Worm (Caenorhabditis elegans) whole organism, young adult: Measurements from ENCODE around the gene srx-50.

Source experiments
- B0261.1 ChIP-seq: sonication (generic microtip); optimal IDR thresholded peaks from 2 replicates; lab custom pipeline; 2016; ENCODE audit warnings: mild to moderate bottlenecking, missing genetic modification characterization, moderate library complexity, missing compliant biosample characterization
- F23B12.7 ChIP-seq: sonication (generic microtip); optimal IDR thresholded peaks from 2 replicates; lab custom pipeline; 2017; ENCODE audit warnings: missing genetic modification characterization, mild to moderate bottlenecking, missing compliant biosample characterization, antibody characterized with exemption, moderate library complexity; ENCODE audit not compliant: insufficient read depth
- F33H1.4 ChIP-seq: fragments of 200-800 bp; sonication (Bioruptor generic); IDR thresholded peaks from 2 replicates; pipeline ENCODE4 v1.3.6; 2022; ENCODE audit warnings: missing genetic modification reagents, missing genetic modification characterization, missing compliant biosample characterization
- F37B4.10 ChIP-seq: fragments of 200-800 bp; sonication (Bioruptor generic); IDR thresholded peaks from 2 replicates; pipeline ENCODE4 v1.3.6; 2022; ENCODE audit warnings: missing genetic modification characterization, missing compliant biosample characterization
- F57A8.1 ChIP-seq: fragments of 200-800 bp; sonication (Bioruptor generic); optimal IDR thresholded peaks from 2 replicates; lab custom pipeline; 2018; ENCODE audit warnings: mild to moderate bottlenecking, missing genetic modification characterization, moderate library complexity, missing compliant biosample characterization
- K11D2.4 ChIP-seq: fragments of 200-800 bp; sonication (Bioruptor generic); IDR thresholded peaks from 2 replicates; pipeline ENCODE4 v1.3.6; 2022; ENCODE audit warnings: missing genetic modification reagents, missing genetic modification characterization, missing compliant biosample characterization
- Y53G8AR.9 ChIP-seq: fragments of 200-800 bp; sonication (Bioruptor generic); conservative IDR thresholded peaks from 2 replicates; pipeline ENCODE4 v1.3.6; 2022; ENCODE audit warnings: missing genetic modification reagents, missing genetic modification characterization, missing compliant biosample characterization
- Y79H2A.3 ChIP-seq: fragments of 200-800 bp; sonication (Bioruptor generic); conservative IDR thresholded peaks from 2 replicates; pipeline ENCODE4 v1.3.6; 2022; ENCODE audit warnings: missing genetic modification reagents, missing genetic modification characterization, missing compliant biosample characterization
- akir-1 ChIP-seq: fragments of 200-800 bp; sonication (Bioruptor generic); optimal IDR thresholded peaks from 2 replicates; lab custom pipeline; 2018; ENCODE audit warnings: mild to moderate bottlenecking, missing genetic modification characterization, moderate library complexity, missing compliant biosample characterization
- aptf-2 ChIP-seq: fragments of 200-800 bp; sonication (Bioruptor generic); conservative IDR thresholded peaks from 2 replicates; pipeline ENCODE4 v1.3.6; 2022; ENCODE audit warnings: missing genetic modification reagents, missing genetic modification characterization, missing compliant biosample characterization
- aptf-3 ChIP-seq: fragments of 200-800 bp; sonication (Bioruptor generic); IDR thresholded peaks from 2 replicates; pipeline ENCODE4 v1.3.6; 2022; ENCODE audit warnings: missing genetic modification characterization, missing compliant biosample characterization
- atf-7 ChIP-seq: sonication (generic microtip); optimal IDR thresholded peaks from 2 replicates; lab custom pipeline; 2017; ENCODE audit warnings: mild to moderate bottlenecking, missing genetic modification characterization, missing compliant biosample characterization
- athp-1 ChIP-seq: sonication (generic microtip); optimal IDR thresholded peaks from 2 replicates; lab custom pipeline; 2017; ENCODE audit warnings: mild to moderate bottlenecking, missing genetic modification characterization, missing compliant biosample characterization
- attf-5 ChIP-seq: fragments of 200-800 bp; sonication (Bioruptor generic); optimal IDR thresholded peaks from 2 replicates; lab custom pipeline; 2018; ENCODE audit warnings: mild to moderate bottlenecking, missing genetic modification characterization, missing compliant biosample characterization
- bed-1 ChIP-seq: fragments of 200-800 bp; sonication (Bioruptor generic); IDR thresholded peaks from 2 replicates; pipeline ENCODE4 v1.3.6; 2022; ENCODE audit warnings: missing genetic modification reagents, missing genetic modification characterization, missing compliant biosample characterization
- bed-2 ChIP-seq: fragments of 200-800 bp; sonication (Bioruptor generic); IDR thresholded peaks from 2 replicates; pipeline ENCODE4 v1.3.6; 2022; ENCODE audit warnings: missing genetic modification reagents, missing genetic modification characterization, missing compliant biosample characterization
- ccch-3 ChIP-seq: fragments of 200-800 bp; sonication (Bioruptor generic); optimal IDR thresholded peaks from 2 replicates; lab custom pipeline; 2018; ENCODE audit warnings: mild to moderate bottlenecking, missing genetic modification characterization, missing compliant biosample characterization
- cebp-1 ChIP-seq, 2 experiments: fragments of 200-800 bp in 1 of 2; sonication (Bioruptor generic) in 1 of 2; sonication (generic microtip) in 1 of 2; IDR thresholded peaks in 1 of 2; optimal IDR thresholded peaks in 1 of 2; 2 replicates each; pipeline versions ENCODE4 v1.3.6 to Lab custom; 2017 to 2022; ENCODE audit warnings: missing compliant biosample characterization in 2 of 2, missing genetic modification characterization in 2 of 2, mild to moderate bottlenecking in 1 of 2, missing genetic modification reagents in 1 of 2, moderate library complexity in 1 of 2
- cebp-2 ChIP-seq: fragments of 200-800 bp; sonication (Bioruptor generic); IDR thresholded peaks from 2 replicates; pipeline ENCODE4 v1.3.6; 2022; ENCODE audit warnings: missing genetic modification characterization, missing compliant biosample characterization
- ceh-27 ChIP-seq: fragments of 200-800 bp; sonication (Bioruptor generic); optimal IDR thresholded peaks from 2 replicates; lab custom pipeline; 2018; ENCODE audit warnings: mild to moderate bottlenecking, missing genetic modification characterization, moderate library complexity, missing compliant biosample characterization
- egl-44 ChIP-seq: fragments of 200-800 bp; sonication (Bioruptor generic); IDR thresholded peaks from 2 replicates; pipeline ENCODE4 v1.3.6; 2022; ENCODE audit warnings: missing genetic modification reagents, missing genetic modification characterization, missing compliant biosample characterization
- ekl-4 ChIP-seq: fragments of 200-800 bp; sonication (Bioruptor generic); IDR thresholded peaks from 2 replicates; pipeline ENCODE4 v1.3.6; 2022; ENCODE audit warnings: missing genetic modification reagents, missing genetic modification characterization, missing compliant biosample characterization
- hlh-12 ChIP-seq: sonication (generic microtip); optimal IDR thresholded peaks from 2 replicates; lab custom pipeline; 2016; ENCODE audit warnings: missing genetic modification characterization, missing compliant biosample characterization
- hlh-26 ChIP-seq: fragments of 200-800 bp; sonication (Bioruptor generic); conservative IDR thresholded peaks from 2 replicates; pipeline ENCODE4 v1.3.6; 2022; ENCODE audit warnings: missing genetic modification reagents, missing genetic modification characterization, missing compliant biosample characterization
- hmg-20 ChIP-seq: fragments of 200-800 bp; sonication (Bioruptor generic); IDR thresholded peaks from 2 replicates; pipeline ENCODE4 v1.3.6; 2022; ENCODE audit warnings: missing genetic modification reagents, missing genetic modification characterization, missing compliant biosample characterization
- hrde-1 ChIP-seq: sonication (generic microtip); optimal IDR thresholded peaks from 2 replicates; lab custom pipeline; 2016; ENCODE audit warnings: missing genetic modification characterization, mild to moderate bottlenecking, missing compliant biosample characterization, moderate library complexity, missing genotype, missing genetic modification reagents, borderline replicate concordance
- let-526 ChIP-seq: fragments of 200-800 bp; sonication (Bioruptor generic); IDR thresholded peaks from 2 replicates; pipeline ENCODE4 v1.3.6; 2022; ENCODE audit warnings: missing genetic modification reagents, missing genetic modification characterization, missing compliant biosample characterization
- let-607 ChIP-seq, 2 experiments: fragments of 200-800 bp in 1 of 2; sonication (Bioruptor generic) in 1 of 2; sonication (generic microtip) in 1 of 2; optimal IDR thresholded peaks; 2 replicates each; lab custom pipeline; 2016 to 2018; ENCODE audit warnings: mild to moderate bottlenecking in 2 of 2, missing compliant biosample characterization in 2 of 2, missing genetic modification characterization in 2 of 2, moderate library complexity in 2 of 2, missing genotype in 1 of 2
- lin-40 ChIP-seq: sonication (generic microtip); optimal IDR thresholded peaks from 2 replicates; lab custom pipeline; 2016; ENCODE audit warnings: missing genetic modification characterization, mild to moderate bottlenecking, missing compliant biosample characterization, missing genotype, missing genetic modification reagents
- lir-1 ChIP-seq: fragments of 200-800 bp; sonication (Bioruptor generic); conservative IDR thresholded peaks from 2 replicates; pipeline ENCODE4 v1.3.6; 2022; ENCODE audit warnings: missing genetic modification reagents, missing genetic modification characterization, missing compliant biosample characterization
- madf-3 ChIP-seq: fragments of 200-800 bp; sonication (Bioruptor generic); IDR thresholded peaks from 2 replicates; pipeline ENCODE4 v1.3.6; 2022; ENCODE audit warnings: missing genetic modification reagents, missing genetic modification characterization, missing compliant biosample characterization
- madf-6 ChIP-seq: fragments of 200-800 bp; sonication (Bioruptor generic); IDR thresholded peaks from 2 replicates; pipeline ENCODE4 v1.3.6; 2022; ENCODE audit warnings: missing genetic modification reagents, missing genetic modification characterization, missing compliant biosample characterization
- mcd-1 ChIP-seq: fragments of 200-800 bp; sonication (Bioruptor generic); IDR thresholded peaks from 2 replicates; pipeline ENCODE4 v1.3.6; 2022; ENCODE audit warnings: missing genetic modification reagents, missing genetic modification characterization, missing compliant biosample characterization
- mxl-1 ChIP-seq: sonication (generic microtip); optimal IDR thresholded peaks from 2 replicates; lab custom pipeline; 2016; ENCODE audit warnings: missing genetic modification characterization, missing compliant biosample characterization
- nhr-179 ChIP-seq: sonication (generic microtip); optimal IDR thresholded peaks from 2 replicates; lab custom pipeline; 2016; ENCODE audit warnings: mild to moderate bottlenecking, missing genetic modification characterization, missing compliant biosample characterization
- pha-4 ChIP-seq: fragments of 150-350 bp; sonication (generic microtip); optimal IDR thresholded peaks from 2 replicates; lab custom pipeline; 2014; ENCODE audit warnings: missing biosample characterization, missing genetic modification reagents, missing genetic modification characterization
- repo-1 ChIP-seq: sonication (generic microtip); optimal IDR thresholded peaks from 2 replicates; lab custom pipeline; 2017; ENCODE audit warnings: mild to moderate bottlenecking, missing genetic modification characterization, missing compliant biosample characterization
- sdz-38 ChIP-seq: sonication (generic microtip); optimal IDR thresholded peaks from 2 replicates; lab custom pipeline; 2016; ENCODE audit warnings: missing genotype, missing genetic modification characterization, missing compliant biosample characterization
- sea-2 ChIP-seq: fragments of 200-800 bp; sonication (Bioruptor generic); IDR thresholded peaks from 2 replicates; pipeline ENCODE4 v1.3.6; 2022; ENCODE audit warnings: missing genetic modification characterization, missing compliant biosample characterization
- snpc-3.4 ChIP-seq: sonication (generic microtip); optimal IDR thresholded peaks from 2 replicates; lab custom pipeline; 2017; ENCODE audit warnings: missing genetic modification characterization, mild to moderate bottlenecking, missing compliant biosample characterization, antibody characterized with exemption, moderate library complexity, missing genotype, missing genetic modification reagents
- snpc-4 ChIP-seq, 5 experiments: fragments of 150-350 bp in 1 of 5; sonication (generic microtip) in 4 of 5; optimal IDR thresholded peaks; 2 replicates each; lab custom pipeline; 2014 to 2018; ENCODE audit warnings: missing genetic modification characterization in 5 of 5, missing biosample characterization in 3 of 5, antibody characterized with exemption in 2 of 5, mild to moderate bottlenecking in 2 of 5, missing compliant biosample characterization in 2 of 5, missing genotype in 2 of 5, moderate library complexity in 2 of 5, missing genetic modification reagents in 1 of 5
- tbp1 ChIP-seq: fragments of 200-800 bp; sonication (Bioruptor generic); optimal IDR thresholded peaks from 2 replicates; lab custom pipeline; 2018; ENCODE audit warnings: mild to moderate bottlenecking, missing genetic modification characterization, missing compliant biosample characterization
- ztf-25 ChIP-seq: fragments of 200-800 bp; sonication (Bioruptor generic); IDR thresholded peaks from 2 replicates; pipeline ENCODE4 v1.3.6; 2022; ENCODE audit warnings: missing genetic modification reagents, missing genetic modification characterization, missing compliant biosample characterization
- ztf-26 ChIP-seq: sonication (generic microtip); optimal IDR thresholded peaks from 2 replicates; lab custom pipeline; 2017; ENCODE audit warnings: missing genetic modification characterization, missing compliant biosample characterization
- ztf-3 ChIP-seq: fragments of 200-800 bp; sonication (Bioruptor generic); optimal IDR thresholded peaks from 2 replicates; lab custom pipeline; 2018; ENCODE audit warnings: mild to moderate bottlenecking, missing genetic modification characterization, missing compliant biosample characterization
- ztf-6 ChIP-seq: fragments of 200-800 bp; sonication (Bioruptor generic); IDR thresholded peaks from 2 replicates; pipeline ENCODE4 v1.3.6; 2022; ENCODE audit warnings: missing genetic modification reagents, missing genetic modification characterization, missing compliant biosample characterization

srx-50 gene

ce11 chrIV:7018623-7019022 is 39.2 kb upstream of the srx-50 start:
- TF ChIP-seq ceh-27 (GFP tag; lab: Kevin White, UChicago) = peak; percentile 9
- no peak for TF ChIP-seq ztf-6
- TF ChIP-seq, all 124 proteins: peak for 1

ce11 chrIV:7020630-7021029 is 37.1 kb upstream of the srx-50 start:
- no peak for TF ChIP-seq F33H1.4
- peak; percentile 9 for TF ChIP-seq atf-7
- TF ChIP-seq ztf-26 (tag; lab: Kevin White, UChicago) = peak; percentile 19
- TF ChIP-seq snpc-4 (GFP tag; optimal IDR thresholded peaks at IDR 0.05; lab: Kevin White, UChicago) = no peak
- TF ChIP-seq snpc-4 (tag; optimal IDR thresholded peaks at IDR 0.05; lab: Kevin White, UChicago) = peak in 1 of 4 experiments; percentile 4
- no peak for TF ChIP-seq let-526 (GFP tag; lab: Robert Waterston, UW)
- no peak for TF ChIP-seq aptf-2 (GFP tag; lab: Robert Waterston, UW)
- no peak for TF ChIP-seq K11D2.4
- no peak for TF ChIP-seq ztf-6
- no peak for TF ChIP-seq cebp-2 (GFP tag; lab: Robert Waterston, UW)
- TF ChIP-seq B0261.1 (tag; lab: Kevin White, UChicago) = no peak
- TF ChIP-seq ccch-3 (GFP tag; lab: Kevin White, UChicago) = no peak
- TF ChIP-seq bed-1 (GFP tag; lab: Robert Waterston, UW) = no peak
- TF ChIP-seq ztf-3 (GFP tag; lab: Kevin White, UChicago) = no peak
- TF ChIP-seq egl-44 = no peak
- TF ChIP-seq cebp-1 (GFP tag; IDR thresholded peaks at IDR 0.05; lab: Robert Waterston, UW) = 0 out of 2 replicates have a peak, but pooled peaks have one; percentile 15
- peak; percentile 50 for TF ChIP-seq cebp-1 (tag; optimal IDR thresholded peaks at IDR 0.05; lab: Kevin White, UChicago)
- TF ChIP-seq F23B12.7 (tag; lab: Kevin White, UChicago) = no peak
- TF ChIP-seq let-607 (tag; optimal IDR thresholded peaks at IDR 0.05; lab: Kevin White, UChicago) = no peak
- TF ChIP-seq mxl-1 (tag; lab: Kevin White, UChicago) = no peak
- no peak for TF ChIP-seq nhr-179 (tag; lab: Kevin White, UChicago)
- no peak for TF ChIP-seq akir-1 (GFP tag; lab: Kevin White, UChicago)
- no peak for TF ChIP-seq Y53G8AR.9 (GFP tag; lab: Robert Waterston, UW)
- no peak for TF ChIP-seq F37B4.10
- TF ChIP-seq sdz-38 = no peak
- no peak for TF ChIP-seq madf-6 (GFP tag; lab: Robert Waterston, UW)
- TF ChIP-seq hlh-26 (GFP tag; lab: Robert Waterston, UW) = no peak
- no peak for TF ChIP-seq sea-2 (GFP tag; lab: Robert Waterston, UW)
- TF ChIP-seq ceh-27 (GFP tag; lab: Kevin White, UChicago) = no peak
- no peak for TF ChIP-seq madf-3 (GFP tag; lab: Robert Waterston, UW)
- TF ChIP-seq aptf-3 (GFP tag; lab: Robert Waterston, UW) = no peak
- TF ChIP-seq athp-1 (tag; lab: Kevin White, UChicago) = no peak
- TF ChIP-seq attf-5 (GFP tag; lab: Kevin White, UChicago) = peak; percentile 38
- TF ChIP-seq hlh-12 = no peak
- TF ChIP-seq F57A8.1 (GFP tag; lab: Kevin White, UChicago) = no peak
- TF ChIP-seq repo-1 (tag; lab: Kevin White, UChicago) = no peak
- TF ChIP-seq snpc-3.4 = no peak
- TF ChIP-seq bed-2 = no peak
- no peak for TF ChIP-seq ztf-25 (GFP tag; lab: Robert Waterston, UW)
- TF ChIP-seq ekl-4 (GFP tag; lab: Robert Waterston, UW) = no peak
- TF ChIP-seq mcd-1 (GFP tag; lab: Robert Waterston, UW) = no peak
- TF ChIP-seq hrde-1 = no peak
- peak; percentile 5 for TF ChIP-seq tbp1 (GFP tag; lab: Kevin White, UChicago)
- TF ChIP-seq lir-1 (GFP tag; lab: Robert Waterston, UW) = no peak
- no peak for TF ChIP-seq lin-40 (tag; lab: Kevin White, UChicago)
- peak; percentile 42 for TF ChIP-seq pha-4 (tag; lab: Kevin White, UChicago)
- TF ChIP-seq hmg-20 (GFP tag; lab: Robert Waterston, UW) = no peak
- no peak for TF ChIP-seq Y79H2A.3 (GFP tag; lab: Robert Waterston, UW)
